Fruit fly (Drosophila melanogaster): ENCODE results near the gene CG10366.

CG10366 gene

DNA sequence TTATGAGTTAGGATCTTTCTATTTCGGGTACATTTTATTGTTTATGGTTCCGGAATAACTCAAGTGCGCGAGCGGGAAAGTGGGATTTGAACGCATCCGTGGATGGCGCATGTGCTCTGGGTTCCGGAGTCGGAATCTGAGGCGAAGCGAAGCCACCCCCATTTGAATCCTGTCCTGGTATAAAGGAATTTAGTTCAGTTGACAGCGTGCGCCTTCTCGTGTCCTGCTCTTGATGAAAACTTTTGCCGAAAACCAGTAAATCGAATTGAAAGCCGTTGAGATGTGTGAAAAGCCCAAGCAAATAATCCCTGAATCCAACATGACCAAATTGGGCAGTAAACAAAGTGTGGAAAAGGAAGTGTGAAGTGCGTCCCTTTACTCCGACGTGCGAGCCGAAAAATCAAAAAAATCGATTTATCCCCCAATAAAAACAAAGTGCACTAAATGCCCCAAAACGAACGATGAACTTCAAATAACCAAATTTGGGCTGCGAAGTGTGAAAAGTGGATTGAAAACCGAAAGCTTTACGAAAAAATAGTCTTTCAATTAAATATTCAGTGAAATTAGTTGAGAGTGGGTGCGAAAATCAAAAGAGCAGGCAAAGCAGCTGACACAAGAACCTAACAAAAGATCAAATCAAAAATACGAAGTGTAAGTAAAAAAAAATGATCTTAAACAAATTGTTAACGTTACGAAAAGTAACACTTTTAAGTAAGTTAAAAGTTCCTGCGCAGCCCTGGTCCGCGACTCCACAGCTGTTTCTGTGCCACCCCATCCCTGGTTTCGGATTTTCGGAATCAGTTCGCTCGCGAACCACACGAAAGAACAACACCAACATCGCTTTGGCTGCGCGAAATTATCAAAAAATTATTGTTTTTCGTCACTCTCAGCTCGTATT, 2.6 kb downstream of the CG10366 start, which contains the start of gene Lar (continued):
- TF ChIP-seq MESR4 (GFP tag; optimal IDR thresholded peaks at IDR 0.05) (peak; percentile 80), dysf (GFP tag; IDR thresholded peaks at IDR 0.05) (0 out of 3 replicates have a peak, but pooled peaks have one; percentile 38), CG17568 (GFP tag; optimal IDR thresholded peaks at IDR 0.05) (no peak), CG42726 (GFP tag; IDR thresholded peaks at IDR 0.05; ENCODE audit: partially characterized antibody) (no peak), ems (GFP tag; optimal IDR thresholded peaks at IDR 0.05) (peak; percentile 64), CG4707 (GFP tag; optimal IDR thresholded peaks at IDR 0.05) (no peak), chn (GFP tag; optimal IDR thresholded peaks at IDR 0.05) (peak; percentile 61), Atf3 (GFP tag; optimal IDR thresholded peaks at IDR 0.05) (no peak), CG11247 (GFP tag; IDR thresholded peaks at IDR 0.05) (peak; percentile 41; the same call in 1 of the 2 replicates), CG12236 (GFP tag; optimal IDR thresholded peaks at IDR 0.05) (no peak), CG2116 (GFP tag; optimal IDR thresholded peaks at IDR 0.05) (peak; percentile 36), z (GFP tag; IDR thresholded peaks at IDR 0.05) (no peak), CG2120 (GFP tag; optimal IDR thresholded peaks at IDR 0.05) (peak; percentile 86), Hr39 (optimal IDR thresholded peaks at IDR 0.05) (no peak), CG15696 (tag; optimal IDR thresholded peaks at IDR 0.05) (peak; percentile 49), sob (GFP tag; IDR thresholded peaks at IDR 0.05) (peak; percentile 27; the same call in 1 of the 2 replicates), zfh1 (GFP tag; IDR thresholded peaks at IDR 0.05) (peak; percentile 67), ash1 (GFP tag; optimal IDR thresholded peaks at IDR 0.05) (no peak), D (optimal IDR thresholded peaks at IDR 0.05) (no peak), D (GFP tag; optimal IDR thresholded peaks at IDR 0.05) (peak; percentile 1), NK7.1 (GFP tag; optimal IDR thresholded peaks at IDR 0.05) (peak; percentile 16), pita (GFP tag; optimal IDR thresholded peaks at IDR 0.05) (no peak), CG11695 (GFP tag; IDR thresholded peaks at IDR 0.05) (peak; percentile 59; the same call in 1 of the 3 replicates), ato (GFP tag; IDR thresholded peaks at IDR 0.05; ENCODE audit: partially characterized antibody) (no peak), HLHmδ (GFP tag; optimal IDR thresholded peaks at IDR 0.05) (no peak), vnd (GFP tag; IDR thresholded peaks at IDR 0.05; ENCODE audit: partially characterized antibody) (no peak), Dbx (GFP tag; IDR thresholded peaks at IDR 0.05) (peak; percentile 76), Ptx1 (GFP tag; IDR thresholded peaks at IDR 0.05) (peak; percentile 38; the same call in 1 of the 2 replicates), knrl (GFP tag; IDR thresholded peaks at IDR 0.05; ENCODE audit: partially characterized antibody) (peak; percentile 46; the same call in 2 of the 3 replicates), schlank (tag; optimal IDR thresholded peaks at IDR 0.05) (no peak), ham (GFP tag; IDR thresholded peaks at IDR 0.05) (no peak), zen2 (GFP tag; IDR thresholded peaks at IDR 0.05; ENCODE audit: partially characterized antibody) (no peak), Sry-δ (GFP tag; optimal IDR thresholded peaks at IDR 0.05) (peak; percentile 40), MBD-R2 (GFP tag; IDR thresholded peaks at IDR 0.05) (peak; percentile 91), dan (GFP tag; IDR thresholded peaks at IDR 0.05) (no peak), CG32767 (GFP tag; IDR thresholded peaks at IDR 0.05) (no peak), CG7372 (GFP tag; IDR thresholded peaks at IDR 0.05) (peak; percentile 43; the same call in 1 of the 2 replicates), Bteb2 (GFP tag; optimal IDR thresholded peaks at IDR 0.05) (peak; percentile 75), CG32772 (GFP tag; IDR thresholded peaks at IDR 0.05) (peak; percentile 44; the same call in 1 of the 2 replicates), CG6272 (GFP tag; IDR thresholded peaks at IDR 0.05) (peak; percentile 11; the same call in 1 of the 2 replicates), CG7928 (GFP tag; optimal IDR thresholded peaks at IDR 0.05) (peak; percentile 99), tup (GFP tag; optimal IDR thresholded peaks at IDR 0.05) (no peak), CG9817 (tag; optimal IDR thresholded peaks at IDR 0.05) (peak; percentile 60), luna (GFP tag; optimal IDR thresholded peaks at IDR 0.05) (peak; percentile 25), H15 (GFP tag; IDR thresholded peaks at IDR 0.05) (0 out of 3 replicates have a peak, but pooled peaks have one; percentile 9), bcd (GFP tag; optimal IDR thresholded peaks at IDR 0.05) (peak; percentile 53), Tbp (GFP tag; optimal IDR thresholded peaks at IDR 0.05) (no peak), br (optimal IDR thresholded peaks at IDR 0.05) (no peak), CG9437 (GFP tag; optimal IDR thresholded peaks at IDR 0.05) (peak; percentile 89), pb (GFP tag; optimal IDR thresholded peaks at IDR 0.05) (peak; percentile 23)

All from whole organism, embryonic.